Worm (Caenorhabditis elegans) whole organism, L4 larva: ENCODE data around the gene scl-1.

Experiments
- F26F4.8 ChIP-seq: fragments of 200-800 bp; sonication (Bioruptor generic); conservative IDR thresholded peaks from 2 replicates; pipeline ENCODE4 v1.3.6; 2022; ENCODE audit warnings: missing genetic modification characterization, missing compliant biosample characterization
- F44E2.7 ChIP-seq: fragments of 200-800 bp; sonication (Bioruptor generic); IDR thresholded peaks from 2 replicates; pipeline ENCODE4 v2.1.2; 2022; ENCODE audit warnings: missing genetic modification characterization, missing compliant biosample characterization
- F49E8.2 ChIP-seq: sonication (generic microtip); optimal IDR thresholded peaks from 2 replicates; lab custom pipeline; 2016; ENCODE audit warnings: missing compliant biosample characterization, mild to moderate bottlenecking, missing genetic modification characterization, borderline replicate concordance
- T20F7.1 ChIP-seq: fragments of 200-800 bp; sonication (Bioruptor generic); optimal IDR thresholded peaks from 2 replicates; lab custom pipeline; 2018; ENCODE audit warnings: mild to moderate bottlenecking, missing genetic modification characterization, missing compliant biosample characterization
- Y105C5A.15 ChIP-seq: fragments of 200-800 bp; sonication (Bioruptor generic); IDR thresholded peaks from 2 replicates; pipeline ENCODE4 v1.3.6; 2022; ENCODE audit warnings: missing genetic modification characterization, missing compliant biosample characterization
- Y5F2A.4 ChIP-seq: fragments of 200-800 bp; sonication (Bioruptor generic); optimal IDR thresholded peaks from 2 replicates; lab custom pipeline; 2018; ENCODE audit warnings: mild to moderate bottlenecking, missing genetic modification characterization, missing compliant biosample characterization
- Y75B8A.6 ChIP-seq: fragments of 200-800 bp; sonication (Bioruptor generic); IDR thresholded peaks from 2 replicates; pipeline ENCODE4 v1.3.6; 2022; ENCODE audit warnings: missing genetic modification reagents, missing genetic modification characterization, missing compliant biosample characterization
- aha-1 ChIP-seq: fragments of 150-350 bp; peaks from one replicate; lab custom pipeline; 2014; ENCODE audit warnings: missing biosample characterization, missing genetic modification characterization
- ama-1 ChIP-seq: fragments of 150-350 bp; optimal IDR thresholded peaks from 2 replicates; lab custom pipeline; 2014; ENCODE audit warnings: inconsistent platforms, mixed read lengths
- attf-4 ChIP-seq: sonication (generic microtip); optimal IDR thresholded peaks from 3 replicates; lab custom pipeline; 2017; ENCODE audit warnings: missing biosample characterization, missing genetic modification characterization
- ceh-20 ChIP-seq: fragments of 200-800 bp; sonication (Bioruptor generic); IDR thresholded peaks from 2 replicates; pipeline ENCODE4 v1.3.6; 2022; ENCODE audit warnings: missing genetic modification reagents, missing genetic modification characterization, missing compliant biosample characterization
- ceh-44 ChIP-seq: fragments of 200-800 bp; sonication (Bioruptor generic); IDR thresholded peaks from 2 replicates; pipeline ENCODE4 v1.3.6; 2022; ENCODE audit warnings: missing genetic modification reagents, missing genetic modification characterization, missing compliant biosample characterization
- ceh-82 ChIP-seq: sonication (generic microtip); optimal IDR thresholded peaks from 2 replicates; lab custom pipeline; 2017; ENCODE audit warnings: missing biosample characterization, missing genetic modification characterization
- daf-12 ChIP-seq: fragments of 150-350 bp; optimal IDR thresholded peaks from 2 replicates; lab custom pipeline; 2014; ENCODE audit warnings: missing biosample characterization, missing genetic modification reagents, missing genetic modification characterization
- dmd-6 ChIP-seq: fragments of 200-800 bp; sonication (Bioruptor generic); IDR thresholded peaks from 2 replicates; pipeline ENCODE4 v1.3.6; 2022; ENCODE audit warnings: missing genetic modification reagents, missing genetic modification characterization, missing compliant biosample characterization
- dmd-9 ChIP-seq: fragments of 200-800 bp; sonication (Bioruptor generic); IDR thresholded peaks from 2 replicates; pipeline ENCODE4 v1.3.6; 2022; ENCODE audit warnings: missing genetic modification reagents, missing genetic modification characterization, missing compliant biosample characterization
- duxl-1 ChIP-seq: sonication (generic microtip); optimal IDR thresholded peaks from 2 replicates; lab custom pipeline; 2016; ENCODE audit warnings: mild to moderate bottlenecking, missing genetic modification characterization, moderate library complexity, missing compliant biosample characterization; ENCODE audit not compliant: poor library complexity
- dve-1 ChIP-seq: sonication (generic microtip); optimal IDR thresholded peaks from 2 replicates; lab custom pipeline; 2017; ENCODE audit warnings: antibody characterized with exemption, mild to moderate bottlenecking, missing genetic modification characterization, missing compliant biosample characterization; ENCODE audit not compliant: insufficient read depth
- egl-43 ChIP-seq: fragments of 200-800 bp; sonication (Bioruptor generic); IDR thresholded peaks from 2 replicates; pipeline ENCODE4 v1.3.6; 2022; ENCODE audit warnings: missing genetic modification reagents, missing genetic modification characterization, missing compliant biosample characterization
- gei-8 ChIP-seq: fragments of 200-800 bp; sonication (Bioruptor generic); optimal IDR thresholded peaks from 2 replicates; lab custom pipeline; 2018; ENCODE audit warnings: mild to moderate bottlenecking, missing genetic modification characterization, missing compliant biosample characterization
- hif-1 ChIP-seq, 2 experiments: sonication (generic microtip); optimal IDR thresholded peaks; 2 replicates each; lab custom pipeline; 2016 to 2017; ENCODE audit warnings: missing compliant biosample characterization in 2 of 2, missing genetic modification characterization in 2 of 2, missing genetic modification reagents in 2 of 2, missing genotype in 2 of 2, mild to moderate bottlenecking in 1 of 2
- hlh-11 ChIP-seq: fragments of 200-800 bp; sonication (Bioruptor generic); optimal IDR thresholded peaks from 2 replicates; lab custom pipeline; 2018; ENCODE audit warnings: mild to moderate bottlenecking, missing genetic modification characterization, missing compliant biosample characterization
- hmg-1.1 ChIP-seq: fragments of 200-800 bp; sonication (Bioruptor generic); IDR thresholded peaks from 2 replicates; pipeline ENCODE4 v1.3.6; 2022; ENCODE audit warnings: missing genetic modification reagents, missing genetic modification characterization, missing compliant biosample characterization
- lim-7 ChIP-seq: fragments of 200-800 bp; sonication (Bioruptor generic); IDR thresholded peaks from 2 replicates; pipeline ENCODE4 v1.3.6; 2022; ENCODE audit warnings: missing genetic modification characterization, missing compliant biosample characterization
- lin-13 ChIP-seq: fragments of 150-350 bp; optimal IDR thresholded peaks from 2 replicates; lab custom pipeline; 2014; ENCODE audit warnings: missing biosample characterization, missing genetic modification reagents, missing genetic modification characterization
- lin-15B ChIP-seq: fragments of 150-350 bp; sonication (generic microtip); optimal IDR thresholded peaks from 3 replicates; lab custom pipeline; 2014; ENCODE audit warnings: missing biosample characterization, missing genetic modification characterization
- lir-3 ChIP-seq: sonication (generic microtip); optimal IDR thresholded peaks from 2 replicates; lab custom pipeline; 2016; ENCODE audit warnings: mild to moderate bottlenecking, missing genetic modification characterization, missing compliant biosample characterization
- madf-5 ChIP-seq, 2 experiments: fragments of 200-800 bp; sonication (Bioruptor generic); IDR thresholded peaks; 2 replicates each; pipeline ENCODE4 v1.3.6; 2022; ENCODE audit warnings: missing compliant biosample characterization in 2 of 2, missing genetic modification characterization in 2 of 2
- mes-2 ChIP-seq: sonication (generic microtip); optimal IDR thresholded peaks from 2 replicates; lab custom pipeline; 2016; ENCODE audit warnings: missing genotype, mild to moderate bottlenecking, missing genetic modification characterization, missing compliant biosample characterization; ENCODE audit not compliant: poor library complexity, severe bottlenecking
- mxl-2 ChIP-seq: fragments of 200-800 bp; sonication (Bioruptor generic); conservative IDR thresholded peaks from 2 replicates; pipeline ENCODE4 v1.3.6; 2022; ENCODE audit warnings: missing genetic modification reagents, missing genetic modification characterization, missing compliant biosample characterization
- mxl-3 ChIP-seq: fragments of 200-800 bp; sonication (Bioruptor generic); optimal IDR thresholded peaks from 2 replicates; lab custom pipeline; 2018; ENCODE audit warnings: mild to moderate bottlenecking, missing genetic modification characterization, missing compliant biosample characterization
- nhr-11 ChIP-seq: fragments of 150-350 bp; optimal IDR thresholded peaks from 2 replicates; lab custom pipeline; 2014; ENCODE audit warnings: missing biosample characterization, missing genetic modification characterization
- nhr-237 ChIP-seq: sonication (generic microtip); optimal IDR thresholded peaks from 2 replicates; lab custom pipeline; 2017; ENCODE audit warnings: missing biosample characterization, missing genetic modification characterization
- nhr-25 ChIP-seq: sonication (generic microtip); optimal IDR thresholded peaks from 2 replicates; lab custom pipeline; 2017; ENCODE audit warnings: missing genetic modification characterization, mild to moderate bottlenecking, missing compliant biosample characterization, antibody characterized with exemption, moderate library complexity, borderline replicate concordance; ENCODE audit not compliant: insufficient read depth
- nhr-41 ChIP-seq: fragments of 200-800 bp; sonication (Bioruptor generic); IDR thresholded peaks from 2 replicates; pipeline ENCODE4 v1.3.6; 2022; ENCODE audit warnings: missing genetic modification reagents, missing genetic modification characterization, missing compliant biosample characterization
- nhr-42 ChIP-seq: fragments of 200-800 bp; sonication (Bioruptor generic); IDR thresholded peaks from 2 replicates; pipeline ENCODE4 v1.3.6; 2022; ENCODE audit warnings: missing genetic modification characterization, missing compliant biosample characterization
- nhr-48 ChIP-seq: sonication (generic microtip); optimal IDR thresholded peaks from 2 replicates; lab custom pipeline; 2016; ENCODE audit warnings: mild to moderate bottlenecking, missing genetic modification characterization, missing compliant biosample characterization
- nhr-77 ChIP-seq: fragments of 150-350 bp; optimal IDR thresholded peaks from 2 replicates; lab custom pipeline; 2014; ENCODE audit warnings: missing biosample characterization, missing genetic modification characterization
- pha-4 ChIP-seq, 2 experiments: fragments of 150-350 bp in 1 of 2; fragments of 200-800 bp in 1 of 2; sonication (Bioruptor generic) in 1 of 2; IDR thresholded peaks in 1 of 2; optimal IDR thresholded peaks in 1 of 2; 2 replicates each; pipeline versions ENCODE4 v1.3.6 to Lab custom; 2014 to 2022; ENCODE audit warnings: missing genetic modification characterization in 2 of 2, missing genetic modification reagents in 2 of 2, missing biosample characterization in 1 of 2, missing compliant biosample characterization in 1 of 2
- saeg-2 ChIP-seq: fragments of 200-800 bp; sonication (Bioruptor generic); IDR thresholded peaks from 2 replicates; pipeline ENCODE4 v1.3.6; 2022; ENCODE audit warnings: missing genetic modification reagents, missing genetic modification characterization, missing compliant biosample characterization
- sdz-12 ChIP-seq: fragments of 200-800 bp; sonication (Bioruptor generic); optimal IDR thresholded peaks from 2 replicates; lab custom pipeline; 2018; ENCODE audit warnings: mild to moderate bottlenecking, missing genetic modification characterization, missing compliant biosample characterization
- spr-3 ChIP-seq: fragments of 200-800 bp; sonication (Bioruptor generic); optimal IDR thresholded peaks from 2 replicates; lab custom pipeline; 2018; ENCODE audit warnings: mild to moderate bottlenecking, missing genetic modification characterization, missing compliant biosample characterization
- tra-1 ChIP-seq: fragments of 200-800 bp; sonication (Bioruptor generic); IDR thresholded peaks from 2 replicates; pipeline ENCODE4 v1.3.6; 2022; ENCODE audit warnings: missing genetic modification reagents, missing genetic modification characterization, missing compliant biosample characterization
- unc-62 ChIP-seq, 3 experiments: fragments of 150-350 bp in 1 of 3; sonication (generic microtip); optimal IDR thresholded peaks in 2 of 3; peaks in 1 of 3; 1 replicate in 1 of 3; 2 replicates in 2 of 3; lab custom pipeline; 2014 to 2017; ENCODE audit warnings: missing biosample characterization in 3 of 3, missing genetic modification characterization in 3 of 3, missing genetic modification reagents in 3 of 3, missing genotype in 1 of 3
- zfp-3 ChIP-seq: fragments of 200-800 bp; sonication (Bioruptor generic); conservative IDR thresholded peaks from 2 replicates; pipeline ENCODE4 v1.3.6; 2022; ENCODE audit warnings: missing genetic modification reagents, missing genetic modification characterization, missing compliant biosample characterization
- ztf-7 ChIP-seq: fragments of 150-350 bp; optimal IDR thresholded peaks from 2 replicates; lab custom pipeline; 2014; ENCODE audit warnings: missing biosample characterization, missing genetic modification characterization

scl-1 gene

DNA sequence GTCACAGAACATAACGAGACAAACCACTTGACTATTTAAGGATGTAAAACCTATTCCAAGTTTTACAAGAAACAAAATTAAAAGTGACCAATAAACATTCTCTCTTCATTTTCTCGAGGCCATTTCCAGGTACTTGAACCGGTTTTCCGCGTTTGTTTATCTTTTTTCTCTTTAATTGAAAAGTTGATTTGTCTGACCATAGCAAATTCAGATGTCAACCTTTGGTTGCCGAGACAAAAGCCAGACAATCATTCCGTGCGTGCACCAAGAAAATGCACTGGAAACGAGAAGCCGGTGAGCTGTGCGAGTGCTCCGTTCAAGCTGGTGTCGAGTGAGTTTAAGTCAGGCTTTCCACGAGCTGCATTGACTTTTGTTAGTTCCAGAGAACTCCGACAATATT, 26.0 kb downstream of the scl-1 start (continued):
- TF ChIP-seq dve-1 (tag; lab: Kevin White, UChicago) (no peak), F26F4.8 (GFP tag; lab: Robert Waterston, UW) (no peak), ceh-44 (GFP tag; lab: Robert Waterston, UW) (no peak), daf-12 (tag; lab: Kevin White, UChicago) (no peak), hif-1 (tag; optimal IDR thresholded peaks at IDR 0.05; lab: Kevin White, UChicago) (no peak), ama-1 (lab: Kevin White, UChicago) (peak; percentile 39), madf-5 (GFP tag; IDR thresholded peaks at IDR 0.05; lab: Robert Waterston, UW) (no peak), nhr-41 (GFP tag; lab: Robert Waterston, UW) (no peak), ztf-7 (no peak), attf-4 (tag; lab: Kevin White, UChicago) (no peak), nhr-237 (tag; lab: Kevin White, UChicago) (no peak), pha-4 (GFP tag; IDR thresholded peaks at IDR 0.05; lab: Robert Waterston, UW) (no peak), pha-4 (tag; optimal IDR thresholded peaks at IDR 0.05; lab: Kevin White, UChicago) (no peak), F49E8.2 (tag; lab: Kevin White, UChicago) (no peak), Y75B8A.6 (GFP tag; lab: Robert Waterston, UW) (no peak), ceh-82 (no peak), nhr-11 (tag; lab: Kevin White, UChicago) (no peak), egl-43 (0 out of 2 replicates have a peak, but pooled peaks have one; percentile 40), hmg-1.1 (GFP tag; lab: Robert Waterston, UW) (no peak), nhr-42 (no peak), T20F7.1 (GFP tag; lab: Kevin White, UChicago) (no peak), ceh-20 (0 out of 2 replicates have a peak, but pooled peaks have one; percentile 21), gei-8 (no peak), mxl-3 (no peak), sdz-12 (GFP tag; lab: Kevin White, UChicago) (no peak), zfp-3 (no peak), F44E2.7 (GFP tag; lab: Robert Waterston, UW) (no peak), hlh-11 (tag; lab: Kevin White, UChicago) (no peak), saeg-2 (GFP tag; lab: Robert Waterston, UW) (no peak), mes-2 (tag; lab: Kevin White, UChicago) (no peak), spr-3 (GFP tag; lab: Kevin White, UChicago) (no peak), dmd-6 (GFP tag; lab: Robert Waterston, UW) (no peak), lin-15B (tag; lab: Kevin White, UChicago) (no peak)

- peak; percentile 41; the same call in 1 of the 2 replicates for TF ChIP-seq ceh-20
- TF ChIP-seq dve-1 (tag; lab: Kevin White, UChicago) = peak; percentile 39
- TF ChIP-seq lir-3 (tag; lab: Kevin White, UChicago) = no peak
- peak; percentile 81 for TF ChIP-seq nhr-25
- TF ChIP-seq nhr-48 = peak; percentile 1
- 0 out of 2 replicates have a peak, but pooled peaks have one; percentile 18 for TF ChIP-seq dmd-6 (GFP tag; lab: Robert Waterston, UW)
- no peak for TF ChIP-seq Y5F2A.4 (GFP tag; lab: Kevin White, UChicago)
- TF ChIP-seq lin-13 = no peak
- peak; percentile 85 for TF ChIP-seq aha-1 (tag; lab: Kevin White, UChicago)
- peak; percentile 51; the same call in 1 of the 2 replicates for TF ChIP-seq zfp-3
- TF ChIP-seq dmd-9 = 0 out of 2 replicates have a peak, but pooled peaks have one; percentile 17
- TF ChIP-seq Y105C5A.15 = no peak
- TF ChIP-seq mxl-2 (GFP tag; lab: Robert Waterston, UW) = no peak
- TF ChIP-seq duxl-1 = no peak
- peak in 1 of 2 experiments; percentile 86 for TF ChIP-seq unc-62 (GFP tag; optimal IDR thresholded peaks at IDR 0.05 in 1 of 2; lab: Kevin White, UChicago)
- TF ChIP-seq unc-62 (tag; optimal IDR thresholded peaks at IDR 0.05; lab: Kevin White, UChicago) = no peak
- TF ChIP-seq nhr-237 (tag; lab: Kevin White, UChicago) = no peak
- 0 out of 2 replicates have a peak, but pooled peaks have one; percentile 38 for TF ChIP-seq lim-7 (GFP tag; lab: Robert Waterston, UW)
- TF ChIP-seq tra-1 (GFP tag; lab: Robert Waterston, UW) = no peak
- TF ChIP-seq ceh-44 (GFP tag; lab: Robert Waterston, UW) = no peak
- no peak for TF ChIP-seq nhr-77 (tag; lab: Kevin White, UChicago)
Measured at ce11 chrIV:13082836-13083763, 27.0 kb downstream of the scl-1 start.
